Worm (Caenorhabditis elegans): ENCODE data around the gene fut-2.

fut-2 gene

ce11 chrV:6546450-6547171 lies 29.1 kb downstream of the fut-2 start, which contains the start of gene dre-1:
Gene dre-1 (minus strand): TSS chrV:6546500.
- TF ChIP-seq him-1 (tag; optimal IDR thresholded peaks at IDR 0.05), result no peak
- no peak for TF ChIP-seq dao-5 (tag; optimal IDR thresholded peaks at IDR 0.05)
- no peak for TF ChIP-seq W03F9.2 (tag; optimal IDR thresholded peaks at IDR 0.05)

- TF ChIP-seq dao-5 (tag; optimal IDR thresholded peaks at IDR 0.05), result no peak
- TF ChIP-seq him-1 (tag; optimal IDR thresholded peaks at IDR 0.05), result no peak
- TF ChIP-seq W03F9.2 (tag; optimal IDR thresholded peaks at IDR 0.05), result no peak
Measured at ce11 chrV:6544999-6545398, 30.7 kb downstream of the fut-2 start.

- TF ChIP-seq dao-5 (tag; optimal IDR thresholded peaks at IDR 0.05) (no peak), W03F9.2 (tag; optimal IDR thresholded peaks at IDR 0.05) (no peak), him-1 (tag; optimal IDR thresholded peaks at IDR 0.05) (no peak)
Measured at ce11 chrV:6541875-6542274, 33.8 kb downstream of the fut-2 start.

ce11 chrV:6538323-6538722 lies 37.4 kb downstream of the fut-2 start:
- TF ChIP-seq him-1 (tag; optimal IDR thresholded peaks at IDR 0.05), result no peak
- TF ChIP-seq W03F9.2 (tag; optimal IDR thresholded peaks at IDR 0.05), result no peak
- TF ChIP-seq dao-5 (tag; optimal IDR thresholded peaks at IDR 0.05), result no peak

- TF ChIP-seq W03F9.2 (tag; optimal IDR thresholded peaks at IDR 0.05), result no peak
- no peak for TF ChIP-seq him-1 (tag; optimal IDR thresholded peaks at IDR 0.05)
- no peak for TF ChIP-seq dao-5 (tag; optimal IDR thresholded peaks at IDR 0.05)
Measured at ce11 chrV:6533030-6533429, 42.7 kb downstream of the fut-2 start, which contains the start of gene hpo-26. Gene hpo-26 (minus strand): TSS chrV:6533060.

- TF ChIP-seq W03F9.2 (tag; optimal IDR thresholded peaks at IDR 0.05) (no peak), him-1 (tag; optimal IDR thresholded peaks at IDR 0.05) (no peak), dao-5 (tag; optimal IDR thresholded peaks at IDR 0.05) (no peak)
Measured at ce11 chrV:6524757-6525156, 50.9 kb downstream of the fut-2 start, which contains the start of gene acs-1. Gene acs-1 (plus strand): TSS chrV:6524989.

Data from whole organism, L4/young adult.